Fruit fly (Drosophila melanogaster) whole organism, prepupa: ENCODE results near the gene CG15020.

ENCODE experiments used
- Blimp-1 ChIP-seq: fragments of 200-800 bp; sonication (Bioruptor generic); optimal IDR thresholded peaks from 3 replicates; lab custom pipeline; 2017; ENCODE audit warnings: missing biosample characterization, missing genetic modification characterization, mild to moderate bottlenecking, moderate library complexity, missing genetic modification reagents
- CG10669 ChIP-seq: fragments of 200-800 bp; sonication (Bioruptor generic); optimal IDR thresholded peaks from 3 replicates; lab custom pipeline; 2018; ENCODE audit warnings: missing biosample characterization, mild to moderate bottlenecking, missing genetic modification characterization, moderate library complexity
- CG15336 ChIP-seq: fragments of 200-800 bp; sonication (Bioruptor generic); IDR thresholded peaks from 2 replicates; pipeline ENCODE4 v1.3.6; 2022; ENCODE audit warnings: missing biosample characterization, missing genetic modification characterization
- CG6854 ChIP-seq: fragments of 200-800 bp; sonication (Bioruptor generic); optimal IDR thresholded peaks from 2 replicates; lab custom pipeline; 2017; ENCODE audit warnings: missing biosample characterization, mild to moderate bottlenecking, missing genetic modification characterization
- CG8319 ChIP-seq: fragments of 200-800 bp; sonication (Bioruptor generic); optimal IDR thresholded peaks from 3 replicates; lab custom pipeline; 2016; ENCODE audit warnings: missing biosample characterization, missing genetic modification characterization
- CG8632 ChIP-seq: fragments of 200-800 bp; sonication (Bioruptor generic); optimal IDR thresholded peaks from 3 replicates; lab custom pipeline; 2016; ENCODE audit warnings: missing biosample characterization, missing genetic modification characterization
- Ets96B ChIP-seq: fragments of 200-800 bp; optimal IDR thresholded peaks from 2 replicates; lab custom pipeline; 2019; ENCODE audit warnings: missing biosample characterization, mild to moderate bottlenecking, missing genetic modification characterization, moderate library complexity
- Lpt ChIP-seq: fragments of 200-800 bp; sonication (Bioruptor generic); optimal IDR thresholded peaks from 3 replicates; lab custom pipeline; 2016; ENCODE audit warnings: missing biosample characterization, missing genetic modification characterization
- Met ChIP-seq: fragments of 200-800 bp; sonication (Bioruptor generic); optimal IDR thresholded peaks from 3 replicates; lab custom pipeline; 2016; ENCODE audit warnings: missing biosample characterization, missing genetic modification characterization
- OdsH ChIP-seq: fragments of 200-800 bp; sonication (Bioruptor generic); optimal IDR thresholded peaks from 3 replicates; lab custom pipeline; 2016; ENCODE audit warnings: missing biosample characterization, missing genetic modification characterization
- lz ChIP-seq: fragments of 200-800 bp; sonication (Bioruptor generic); optimal IDR thresholded peaks from 3 replicates; lab custom pipeline; 2016; ENCODE audit warnings: missing biosample characterization, missing genetic modification characterization
- ss ChIP-seq, 2 experiments: fragments of 200-800 bp; sonication (Bioruptor generic); optimal IDR thresholded peaks; 2 replicates in 1 of 2; 3 replicates in 1 of 2; lab custom pipeline; 2017 to 2018; ENCODE audit warnings: mild to moderate bottlenecking in 2 of 2, missing biosample characterization in 2 of 2, missing genetic modification characterization in 2 of 2, moderate library complexity in 1 of 2

DNA sequence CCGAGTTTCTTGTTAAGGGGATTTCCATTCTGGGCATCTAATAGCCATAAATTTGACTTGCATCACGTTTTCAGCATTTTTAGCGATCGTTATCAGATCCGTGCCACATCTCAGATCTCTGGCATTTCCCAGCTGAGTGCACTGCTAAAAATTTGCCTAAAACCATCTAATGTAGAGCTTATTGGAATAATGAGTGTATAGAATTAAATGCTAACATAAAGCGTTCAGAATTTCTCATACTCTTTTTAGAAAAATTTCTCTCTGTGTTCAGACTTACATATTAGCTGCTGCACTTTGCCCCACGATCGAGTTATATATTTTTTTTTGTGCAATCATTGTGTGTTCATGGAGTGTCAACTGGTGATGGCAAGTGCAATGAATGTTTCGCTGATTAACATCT lies 13.7 kb upstream of the CG15020 start:
- TF ChIP-seq CG8319 (no peak), OdsH (GFP tag; lab: Kevin White, UChicago) (peak; percentile 74), CG10669 (peak; percentile 25), CG15336 (GFP tag; lab: Robert Waterston, UW) (peak; percentile 78), ss (GFP tag; optimal IDR thresholded peaks at IDR 0.05; lab: Kevin White, UChicago) (no peak), Met (GFP tag; lab: Kevin White, UChicago) (peak; percentile 64), Blimp-1 (GFP tag; lab: Kevin White, UChicago) (no peak), CG6854 (GFP tag; lab: Kevin White, UChicago) (no peak), lz (GFP tag; lab: Kevin White, UChicago) (peak; percentile 44), Lpt (peak; percentile 36), Ets96B (peak; percentile 35), CG8632 (GFP tag; lab: Kevin White, UChicago) (peak; percentile 35)
